Worm (Caenorhabditis elegans) whole organism, L4 larva: Measurements from ENCODE around the gene clec-71.

ENCODE experiments used
- F37D6.2 ChIP-seq: sonication (generic microtip); optimal IDR thresholded peaks from 2 replicates; lab custom pipeline; 2016; ENCODE audit warnings: mild to moderate bottlenecking, missing genetic modification characterization, missing compliant biosample characterization
- ceh-62 ChIP-seq: sonication (generic microtip); optimal IDR thresholded peaks from 2 replicates; lab custom pipeline; 2017; ENCODE audit warnings: missing biosample characterization, missing genetic modification characterization
- daf-16 ChIP-seq, 3 experiments: sonication (generic microtip); optimal IDR thresholded peaks; 2 replicates each; lab custom pipeline; 2016 to 2017; ENCODE audit warnings: missing genetic modification characterization in 3 of 3, missing genetic modification reagents in 3 of 3, mild to moderate bottlenecking in 2 of 3, missing compliant biosample characterization in 2 of 3, missing biosample characterization in 1 of 3, moderate library complexity in 1 of 3
- dmd-6 ChIP-seq: fragments of 200-800 bp; sonication (Bioruptor generic); IDR thresholded peaks from 2 replicates; pipeline ENCODE4 v1.3.6; 2022; ENCODE audit warnings: missing genetic modification reagents, missing genetic modification characterization, missing compliant biosample characterization
- dmd-8 ChIP-seq: fragments of 200-800 bp; sonication (Bioruptor generic); IDR thresholded peaks from 2 replicates; pipeline ENCODE4 v1.3.6; 2022; ENCODE audit warnings: missing genetic modification characterization, missing compliant biosample characterization
- dmd-9 ChIP-seq: fragments of 200-800 bp; sonication (Bioruptor generic); IDR thresholded peaks from 2 replicates; pipeline ENCODE4 v1.3.6; 2022; ENCODE audit warnings: missing genetic modification reagents, missing genetic modification characterization, missing compliant biosample characterization
- dve-1 ChIP-seq: sonication (generic microtip); optimal IDR thresholded peaks from 2 replicates; lab custom pipeline; 2017; ENCODE audit warnings: antibody characterized with exemption, mild to moderate bottlenecking, missing genetic modification characterization, missing compliant biosample characterization; ENCODE audit not compliant: insufficient read depth
- hif-1 ChIP-seq, 2 experiments: sonication (generic microtip); optimal IDR thresholded peaks; 2 replicates each; lab custom pipeline; 2016 to 2017; ENCODE audit warnings: missing compliant biosample characterization in 2 of 2, missing genetic modification characterization in 2 of 2, missing genetic modification reagents in 2 of 2, missing genotype in 2 of 2, mild to moderate bottlenecking in 1 of 2
- hlh-11 ChIP-seq: fragments of 200-800 bp; sonication (Bioruptor generic); optimal IDR thresholded peaks from 2 replicates; lab custom pipeline; 2018; ENCODE audit warnings: mild to moderate bottlenecking, missing genetic modification characterization, missing compliant biosample characterization
- jun-1 ChIP-seq: fragments of 150-350 bp; optimal IDR thresholded peaks from 2 replicates; lab custom pipeline; 2014; ENCODE audit warnings: missing biosample characterization, missing genetic modification reagents, missing genetic modification characterization
- lin-1 ChIP-seq: fragments of 200-800 bp; sonication (Bioruptor generic); IDR thresholded peaks from 2 replicates; pipeline ENCODE4 v1.3.6; 2022; ENCODE audit warnings: missing genetic modification reagents, missing genetic modification characterization, missing compliant biosample characterization
- lin-38 ChIP-seq: fragments of 200-800 bp; sonication (Bioruptor generic); IDR thresholded peaks from 2 replicates; pipeline ENCODE4 v1.3.6; 2022; ENCODE audit warnings: missing genetic modification reagents, missing genetic modification characterization, missing compliant biosample characterization
- mdl-1 ChIP-seq, 2 experiments: fragments of 150-350 bp in 1 of 2; sonication (generic microtip) in 1 of 2; optimal IDR thresholded peaks; 2 replicates each; lab custom pipeline; 2014 to 2017; ENCODE audit warnings: missing biosample characterization in 2 of 2, missing genetic modification characterization in 2 of 2
- mep-1 ChIP-seq: fragments of 150-350 bp; sonication (generic microtip); optimal IDR thresholded peaks from 3 replicates; lab custom pipeline; 2014; ENCODE audit warnings: missing biosample characterization, missing genetic modification characterization
- mes-2 ChIP-seq: sonication (generic microtip); optimal IDR thresholded peaks from 2 replicates; lab custom pipeline; 2016; ENCODE audit warnings: missing genotype, mild to moderate bottlenecking, missing genetic modification characterization, missing compliant biosample characterization; ENCODE audit not compliant: poor library complexity, severe bottlenecking
- mxl-3 ChIP-seq: fragments of 200-800 bp; sonication (Bioruptor generic); optimal IDR thresholded peaks from 2 replicates; lab custom pipeline; 2018; ENCODE audit warnings: mild to moderate bottlenecking, missing genetic modification characterization, missing compliant biosample characterization
- nhr-28 ChIP-seq: fragments of 150-350 bp; optimal IDR thresholded peaks from 2 replicates; lab custom pipeline; 2014; ENCODE audit warnings: missing biosample characterization, missing genetic modification characterization
- nhr-41 ChIP-seq: fragments of 200-800 bp; sonication (Bioruptor generic); IDR thresholded peaks from 2 replicates; pipeline ENCODE4 v1.3.6; 2022; ENCODE audit warnings: missing genetic modification reagents, missing genetic modification characterization, missing compliant biosample characterization
- nhr-6 ChIP-seq: fragments of 150-350 bp; optimal IDR thresholded peaks from 2 replicates; lab custom pipeline; 2014; ENCODE audit warnings: missing biosample characterization, missing genetic modification characterization
- nhr-77 ChIP-seq: fragments of 150-350 bp; optimal IDR thresholded peaks from 2 replicates; lab custom pipeline; 2014; ENCODE audit warnings: missing biosample characterization, missing genetic modification characterization
- php-3 ChIP-seq: fragments of 200-800 bp; sonication (Bioruptor generic); IDR thresholded peaks from 2 replicates; pipeline ENCODE4 v1.3.6; 2022; ENCODE audit warnings: missing genetic modification reagents, missing genetic modification characterization, missing compliant biosample characterization
- pqm-1 ChIP-seq: sonication (generic microtip); optimal IDR thresholded peaks from 2 replicates; lab custom pipeline; 2017; ENCODE audit warnings: missing biosample characterization, missing genetic modification characterization
- tra-1 ChIP-seq: fragments of 200-800 bp; sonication (Bioruptor generic); IDR thresholded peaks from 2 replicates; pipeline ENCODE4 v1.3.6; 2022; ENCODE audit warnings: missing genetic modification reagents, missing genetic modification characterization, missing compliant biosample characterization
- ztf-7 ChIP-seq: fragments of 150-350 bp; optimal IDR thresholded peaks from 2 replicates; lab custom pipeline; 2014; ENCODE audit warnings: missing biosample characterization, missing genetic modification characterization

Gene clec-71

DNA sequence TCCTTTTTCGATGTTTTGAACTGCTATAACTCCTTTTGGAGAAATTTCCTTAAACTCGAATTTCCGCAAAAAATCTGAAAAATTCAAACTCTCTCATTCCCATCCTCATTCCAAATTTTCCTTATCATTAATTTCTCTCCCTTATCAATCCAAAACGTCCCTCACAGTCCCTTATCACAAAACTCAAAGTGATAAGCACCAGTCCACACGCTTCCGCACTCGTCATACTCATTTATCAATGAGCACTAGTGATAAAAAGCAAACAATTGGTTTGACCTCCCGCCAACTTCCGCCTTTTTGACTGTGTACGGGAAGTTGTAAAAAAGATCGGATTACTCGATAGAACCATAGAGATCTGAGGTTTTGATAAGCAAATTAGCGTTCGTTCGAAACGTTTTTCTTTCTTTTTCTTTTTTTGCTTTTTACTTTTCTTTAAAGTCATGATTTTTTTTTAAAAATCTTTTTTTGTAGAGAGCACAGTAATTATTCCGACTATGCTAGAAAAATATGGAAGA lies 51.4 kb downstream of the clec-71 start, which contains the start of gene clec-78:
clec-78 (plus strand) TSS at position 465 of the 515 bp plus-strand sequence.
- TF ChIP-seq dve-1 (tag; lab: Kevin White, UChicago) (no peak), hlh-11 (tag; lab: Kevin White, UChicago) (peak; percentile 79), mxl-3 (peak; percentile 43), hif-1 (tag; optimal IDR thresholded peaks at IDR 0.05; lab: Kevin White, UChicago) (no peak), nhr-77 (tag; lab: Kevin White, UChicago) (peak; percentile 85), tra-1 (GFP tag; lab: Robert Waterston, UW) (peak; percentile 84), lin-38 (GFP tag; lab: Robert Waterston, UW) (no peak), ztf-7 (tag; lab: Kevin White, UChicago) (no peak), lin-1 (peak; percentile 88), mdl-1 (tag; optimal IDR thresholded peaks at IDR 0.05; lab: Kevin White, UChicago) (no peak), jun-1 (tag; lab: Kevin White, UChicago) (peak; percentile 79), dmd-8 (GFP tag; lab: Robert Waterston, UW) (no peak), php-3 (GFP tag; lab: Robert Waterston, UW) (peak; percentile 83), dmd-9 (GFP tag; lab: Robert Waterston, UW) (no peak), ceh-62 (tag; lab: Kevin White, UChicago) (no peak), nhr-28 (tag; lab: Kevin White, UChicago) (peak; percentile 96), mes-2 (peak; percentile 40), pqm-1 (peak; percentile 99), daf-16 (GFP tag; optimal IDR thresholded peaks at IDR 0.05; lab: Kevin White, UChicago) (no peak), daf-16 (tag; optimal IDR thresholded peaks at IDR 0.05; lab: Kevin White, UChicago) (peak; percentile 78), dmd-6 (peak; percentile 95), nhr-6 (tag; lab: Kevin White, UChicago) (peak; percentile 39), F37D6.2 (tag; lab: Kevin White, UChicago) (no peak), nhr-41 (GFP tag; lab: Robert Waterston, UW) (peak; percentile 78), mep-1 (tag; lab: Kevin White, UChicago) (no peak)
- TF ChIP-seq, all 104 proteins: peak for 14
